Worm (Caenorhabditis elegans): ENCODE results near the gene F25E5.8.

DNA sequence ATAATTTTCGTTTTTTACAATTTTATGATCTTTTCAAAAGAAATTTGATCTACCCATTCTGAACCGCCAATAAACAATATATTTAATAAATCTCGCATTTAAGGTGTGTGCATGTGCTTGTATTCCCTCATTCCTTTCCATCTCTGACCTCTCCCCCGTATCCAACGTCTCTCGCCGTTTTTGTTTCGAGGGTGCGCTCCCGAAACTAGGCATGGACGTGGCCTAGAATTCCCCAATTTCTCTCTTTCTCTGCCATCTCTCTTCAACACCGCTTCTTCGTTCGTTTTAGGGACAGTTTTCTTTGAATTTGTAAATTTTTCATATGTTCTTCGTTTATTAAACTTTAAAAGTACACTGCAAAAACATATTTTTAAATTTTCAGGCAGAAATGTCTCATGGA is 29.8 kb downstream of the F25E5.8 start, which contains the start of gene F25E5.1:
- TF ChIP-seq nhr-12 (tag; optimal IDR thresholded peaks at IDR 0.05) (no peak), elt-3 (tag; optimal IDR thresholded peaks at IDR 0.05) (no peak), ztf-11 (tag; optimal IDR thresholded peaks at IDR 0.05) (no peak), ceh-83 (GFP tag; optimal IDR thresholded peaks at IDR 0.05) (no peak), snpc-4 (tag; optimal IDR thresholded peaks at IDR 0.05) (no peak), nhr-76 (tag; optimal IDR thresholded peaks at IDR 0.05) (no peak), pha-4 (tag; optimal IDR thresholded peaks at IDR 0.05) (peak; percentile 44), ceh-43 (GFP tag; optimal IDR thresholded peaks at IDR 0.05) (no peak), lsy-2 (tag; optimal IDR thresholded peaks at IDR 0.05) (peak; percentile 58), mls-2 (tag; optimal IDR thresholded peaks at IDR 0.05) (no peak), mep-1 (tag; optimal IDR thresholded peaks at IDR 0.05) (peak; percentile 59)
